Worm (Caenorhabditis elegans) whole organism, L3 larva: ENCODE measurements around the gene Y75B8A.23.

Experiments used
- jun-1 ChIP-seq: fragments of 150-350 bp; optimal IDR thresholded peaks from 2 replicates; lab custom pipeline; 2014; ENCODE audit warnings: missing biosample characterization, missing genetic modification reagents, missing genetic modification characterization
- nhr-23 ChIP-seq: fragments of 150-350 bp; optimal IDR thresholded peaks from 2 replicates; lab custom pipeline; 2014; ENCODE audit warnings: missing biosample characterization, missing genetic modification reagents, missing genetic modification characterization
- nhr-28 ChIP-seq: fragments of 150-350 bp; optimal IDR thresholded peaks from 2 replicates; lab custom pipeline; 2014; ENCODE audit warnings: missing biosample characterization, missing genetic modification characterization
- pha-4 ChIP-seq: fragments of 150-350 bp; optimal IDR thresholded peaks from 2 replicates; lab custom pipeline; 2014; ENCODE audit warnings: missing biosample characterization, missing genetic modification reagents, missing genetic modification characterization
- sea-2 ChIP-seq: fragments of 150-350 bp; sonication (generic microtip); optimal IDR thresholded peaks from 4 replicates; lab custom pipeline; 2014; ENCODE audit warnings: missing biosample characterization, missing genetic modification reagents, missing genetic modification characterization
- skn-1 ChIP-seq: fragments of 150-350 bp; optimal IDR thresholded peaks from 2 replicates; lab custom pipeline; 2014; ENCODE audit warnings: missing biosample characterization, missing genetic modification characterization
- unc-62 ChIP-seq: fragments of 150-350 bp; sonication (generic microtip); optimal IDR thresholded peaks from 4 replicates; lab custom pipeline; 2014; ENCODE audit warnings: missing biosample characterization, missing genetic modification reagents, missing genetic modification characterization

DNA sequence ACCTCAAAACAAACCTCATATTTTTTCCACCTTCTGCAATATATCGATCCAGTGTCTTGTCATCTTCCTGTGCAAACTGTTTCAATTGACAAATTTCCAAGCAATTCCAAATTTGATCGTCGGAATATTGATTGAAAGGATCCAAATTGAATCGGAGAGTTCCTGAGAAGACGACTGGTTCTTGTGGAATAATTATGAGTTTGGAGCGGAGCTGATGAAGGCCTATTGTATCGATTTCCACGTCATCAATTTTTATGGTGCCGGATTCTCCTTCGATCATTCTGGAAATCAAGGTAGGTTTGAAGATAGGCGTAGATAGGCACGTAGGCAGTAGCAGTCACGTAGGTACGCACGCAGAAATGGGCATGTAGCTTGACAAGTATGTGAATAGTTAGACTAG lies 33.7 kb downstream of the Y75B8A.23 start:
- TF ChIP-seq skn-1 (no peak), jun-1 (tag; lab: Kevin White, UChicago) (no peak), sea-2 (GFP tag; lab: Kevin White, UChicago) (no peak), nhr-28 (tag; lab: Kevin White, UChicago) (no peak), nhr-23 (tag; lab: Kevin White, UChicago) (no peak), pha-4 (no peak), unc-62 (GFP tag; lab: Kevin White, UChicago) (no peak)
